Fruit fly (Drosophila melanogaster) whole organism, embryonic: ENCODE results near the gene SamDC.

ENCODE experiments used
- ATbp ChIP-seq: fragments of 200-800 bp; sonication (Bioruptor generic); optimal IDR thresholded peaks from 2 replicates; lab custom pipeline; 2017; ENCODE audit warnings: missing biosample characterization, mild to moderate bottlenecking, missing genetic modification characterization, missing genetic modification reagents
- Adf1 ChIP-seq: fragments of 200-800 bp; sonication (Bioruptor generic); IDR thresholded peaks from 2 replicates; pipeline ENCODE4 v1.3.6; 2022; ENCODE audit warnings: missing biosample characterization, missing genetic modification characterization
- B-H1 ChIP-seq: fragments of 200-800 bp; sonication (Bioruptor generic); IDR thresholded peaks from 3 replicates; pipeline ENCODE4 v1.3.6; 2022; ENCODE audit warnings: missing biosample characterization, missing genetic modification characterization
- CG10366 ChIP-seq: fragments of 200-800 bp; sonication (Bioruptor generic); IDR thresholded peaks from 2 replicates; pipeline ENCODE4 v1.3.6; 2022; ENCODE audit warnings: missing biosample characterization, missing genetic modification characterization
- CG10979 ChIP-seq: fragments of 200-800 bp; sonication (Bioruptor generic); optimal IDR thresholded peaks from 2 replicates; lab custom pipeline; 2018; ENCODE audit warnings: missing biosample characterization, mild to moderate bottlenecking, missing genetic modification characterization, moderate library complexity
- CG11695 ChIP-seq: fragments of 200-800 bp; sonication (Bioruptor generic); IDR thresholded peaks from 3 replicates; pipeline ENCODE4 v1.3.6; 2022; ENCODE audit warnings: missing biosample characterization, missing genetic modification characterization
- CG12744 ChIP-seq: fragments of 200-800 bp; sonication (Bioruptor generic); optimal IDR thresholded peaks from 2 replicates; lab custom pipeline; 2016; ENCODE audit warnings: missing biosample characterization, missing genetic modification characterization
- CG13624 ChIP-seq: fragments of 200-800 bp; sonication (Bioruptor generic); optimal IDR thresholded peaks from 2 replicates; lab custom pipeline; 2016; ENCODE audit warnings: missing biosample characterization, missing genetic modification characterization
- CG15073 ChIP-seq: fragments of 200-800 bp; sonication (Bioruptor generic); optimal IDR thresholded peaks from 2 replicates; lab custom pipeline; 2016; ENCODE audit warnings: missing biosample characterization, missing genetic modification characterization
- CG15601 ChIP-seq: fragments of 200-800 bp; sonication (Bioruptor generic); optimal IDR thresholded peaks from 3 replicates; lab custom pipeline; 2019; ENCODE audit warnings: missing biosample characterization, mild to moderate bottlenecking, missing genetic modification characterization, moderate library complexity
- CG4282 ChIP-seq: fragments of 200-800 bp; sonication (Bioruptor generic); optimal IDR thresholded peaks from 2 replicates; lab custom pipeline; 2016; ENCODE audit warnings: missing biosample characterization, missing genetic modification characterization
- CG43689 ChIP-seq: fragments of 200-800 bp; sonication (Bioruptor generic); IDR thresholded peaks from 2 replicates; pipeline ENCODE4 v1.3.6; 2022; ENCODE audit warnings: missing biosample characterization, missing genetic modification characterization
- CG4854 ChIP-seq: fragments of 200-800 bp; sonication (Bioruptor generic); optimal IDR thresholded peaks from 2 replicates; lab custom pipeline; 2016; ENCODE audit warnings: missing biosample characterization, missing genetic modification characterization, inconsistent platforms
- CG5180 ChIP-seq: fragments of 200-800 bp; sonication (Bioruptor generic); optimal IDR thresholded peaks from 3 replicates; lab custom pipeline; 2017; ENCODE audit warnings: missing biosample characterization, missing genetic modification characterization, mild to moderate bottlenecking, moderate library complexity, missing genetic modification reagents
- CG8359 ChIP-seq: fragments of 200-800 bp; sonication (Bioruptor generic); optimal IDR thresholded peaks from 2 replicates; lab custom pipeline; 2017; ENCODE audit warnings: missing biosample characterization, mild to moderate bottlenecking, missing genetic modification characterization, borderline replicate concordance
- Chrac-16 ChIP-seq: fragments of 200-800 bp; sonication (Bioruptor generic); optimal IDR thresholded peaks from 3 replicates; lab custom pipeline; 2016; ENCODE audit warnings: missing biosample characterization, missing genetic modification characterization
- CrebB ChIP-seq: fragments of 200-800 bp; sonication (Bioruptor generic); optimal IDR thresholded peaks from 3 replicates; lab custom pipeline; 2018; ENCODE audit warnings: missing biosample characterization, mild to moderate bottlenecking, missing genetic modification characterization
- Deaf1 ChIP-seq: fragments of 200-800 bp; optimal IDR thresholded peaks from 3 replicates; lab custom pipeline; 2019; ENCODE audit warnings: missing biosample characterization, mild to moderate bottlenecking, missing genetic modification characterization, moderate library complexity
- HmgD ChIP-seq: fragments of 200-800 bp; sonication (Bioruptor generic); optimal IDR thresholded peaks from 3 replicates; lab custom pipeline; 2016; ENCODE audit warnings: missing biosample characterization, missing genetic modification characterization
- Hr78 ChIP-seq, 2 experiments: fragments of 200-800 bp in 1 of 2; fragments of >200 bp in 1 of 2; sonication (Bioruptor generic) in 1 of 2; optimal IDR thresholded peaks; 2 replicates each; lab custom pipeline; 2017 to 2019; ENCODE audit warnings: missing biosample characterization in 2 of 2, missing genetic modification characterization in 2 of 2, mild to moderate bottlenecking in 1 of 2, moderate library complexity in 1 of 2
- Lhr ChIP-seq: fragments of 200-800 bp; sonication (Bioruptor generic); optimal IDR thresholded peaks from 3 replicates; lab custom pipeline; 2017; ENCODE audit warnings: mild to moderate bottlenecking, missing biosample characterization, missing genetic modification reagents, missing genetic modification characterization
- Mes4 ChIP-seq: fragments of 200-800 bp; sonication (Bioruptor generic); optimal IDR thresholded peaks from 2 replicates; lab custom pipeline; 2016; ENCODE audit warnings: missing biosample characterization, missing genetic modification characterization
- NK7.1 ChIP-seq: fragments of 200-800 bp; sonication (Bioruptor generic); optimal IDR thresholded peaks from 3 replicates; lab custom pipeline; 2016; ENCODE audit warnings: missing biosample characterization, missing genetic modification characterization
- Neu2 ChIP-seq: fragments of 200-800 bp; sonication (Bioruptor generic); optimal IDR thresholded peaks from 3 replicates; lab custom pipeline; 2016; ENCODE audit warnings: missing biosample characterization, missing genetic modification characterization, borderline replicate concordance
- Oaz ChIP-seq: fragments of 200-800 bp; sonication (Bioruptor generic); IDR thresholded peaks from 2 replicates; pipeline ENCODE4 v1.3.6; 2022; ENCODE audit warnings: missing biosample characterization, missing genetic modification characterization
- Oli ChIP-seq: fragments of 200-800 bp; sonication (Bioruptor generic); optimal IDR thresholded peaks from 2 replicates; lab custom pipeline; 2018; ENCODE audit warnings: missing biosample characterization, mild to moderate bottlenecking, missing genetic modification characterization, moderate library complexity
- Optix ChIP-seq: fragments of 200-800 bp; sonication (Bioruptor generic); IDR thresholded peaks from 3 replicates; pipeline ENCODE4 v1.3.6; 2022; ENCODE audit warnings: missing biosample characterization, missing genetic modification characterization
- Scr ChIP-seq: fragments of 200-800 bp; sonication (Bioruptor generic); IDR thresholded peaks from 2 replicates; pipeline ENCODE4 v1.3.6; 2022; ENCODE audit warnings: missing biosample characterization, missing genetic modification characterization; ENCODE audit not compliant: partially characterized antibody
- Xbp1 ChIP-seq: fragments of 200-800 bp; sonication (Bioruptor generic); optimal IDR thresholded peaks from 3 replicates; lab custom pipeline; 2016; ENCODE audit warnings: missing biosample characterization, mild to moderate bottlenecking, missing genetic modification characterization
- abd-A ChIP-seq: fragments of 200-800 bp; sonication (Bioruptor generic); optimal IDR thresholded peaks from 3 replicates; lab custom pipeline; 2019; ENCODE audit warnings: missing biosample characterization, mild to moderate bottlenecking, missing genetic modification characterization, moderate library complexity
- bowl ChIP-seq: fragments of 200-800 bp; sonication (Bioruptor generic); IDR thresholded peaks from 2 replicates; pipeline ENCODE4 v1.3.6; 2022; ENCODE audit warnings: missing biosample characterization, missing genetic modification characterization
- caup ChIP-seq: fragments of 200-800 bp; sonication (Bioruptor generic); optimal IDR thresholded peaks from 3 replicates; lab custom pipeline; 2017; ENCODE audit warnings: missing biosample characterization, mild to moderate bottlenecking, missing genetic modification characterization, moderate library complexity; ENCODE audit not compliant: severe bottlenecking
- da ChIP-seq: fragments of 200-800 bp; sonication (Bioruptor generic); optimal IDR thresholded peaks from 2 replicates; lab custom pipeline; 2016; ENCODE audit warnings: missing biosample characterization, missing genetic modification characterization
- disco-r ChIP-seq: fragments of 200-800 bp; sonication (Bioruptor generic); optimal IDR thresholded peaks from 2 replicates; lab custom pipeline; 2016; ENCODE audit warnings: missing biosample characterization, missing genetic modification characterization
- ems ChIP-seq: fragments of 200-800 bp; sonication (Bioruptor generic); optimal IDR thresholded peaks from 3 replicates; lab custom pipeline; 2016; ENCODE audit warnings: missing biosample characterization, missing genetic modification characterization
- gsb ChIP-seq: fragments of 200-800 bp; sonication (Bioruptor generic); IDR thresholded peaks from 2 replicates; pipeline ENCODE4 v1.3.6; 2022; ENCODE audit warnings: missing biosample characterization, missing genetic modification characterization
- hth ChIP-seq: fragments of >200 bp; optimal IDR thresholded peaks from 2 replicates; lab custom pipeline; 2017; ENCODE audit warnings: inconsistent platforms
- jigr1 ChIP-seq: fragments of 200-800 bp; sonication (Bioruptor generic); IDR thresholded peaks from 3 replicates; pipeline ENCODE4 v1.3.6; 2022; ENCODE audit warnings: missing biosample characterization, missing genetic modification characterization
- kay ChIP-seq: fragments of 200-800 bp; sonication (Bioruptor generic); optimal IDR thresholded peaks from 2 replicates; lab custom pipeline; 2016; ENCODE audit warnings: missing biosample characterization, missing genetic modification characterization
- phol ChIP-seq: fragments of 200-800 bp; sonication (Bioruptor generic); optimal IDR thresholded peaks from 3 replicates; lab custom pipeline; 2018; ENCODE audit warnings: missing biosample characterization, mild to moderate bottlenecking, missing genetic modification characterization, moderate library complexity
- ro ChIP-seq: fragments of 200-800 bp; sonication (Bioruptor generic); IDR thresholded peaks from 2 replicates; pipeline ENCODE4 v1.3.6; 2022; ENCODE audit warnings: missing biosample characterization, missing genetic modification characterization
- schlank ChIP-seq: fragments of 200-800 bp; sonication (Bioruptor generic); optimal IDR thresholded peaks from 2 replicates; lab custom pipeline; 2018; ENCODE audit warnings: missing biosample characterization, mild to moderate bottlenecking, missing genetic modification characterization
- scrt ChIP-seq: fragments of 200-800 bp; sonication (Bioruptor generic); optimal IDR thresholded peaks from 2 replicates; lab custom pipeline; 2018; ENCODE audit warnings: missing biosample characterization, mild to moderate bottlenecking, missing genetic modification characterization, moderate library complexity
- sens-2 ChIP-seq: fragments of 200-800 bp; sonication (Bioruptor generic); IDR thresholded peaks from 2 replicates; pipeline ENCODE4 v1.3.6; 2022; ENCODE audit warnings: missing biosample characterization, missing genetic modification characterization
- slbo ChIP-seq: fragments of 200-800 bp; sonication (Bioruptor generic); IDR thresholded peaks from 2 replicates; pipeline ENCODE4 v1.3.6; 2022; ENCODE audit warnings: missing biosample characterization, missing genetic modification characterization
- slp2 ChIP-seq: fragments of 200-800 bp; sonication (Bioruptor generic); optimal IDR thresholded peaks from 2 replicates; lab custom pipeline; 2016; ENCODE audit warnings: missing biosample characterization, missing genetic modification characterization
- sob ChIP-seq: fragments of 200-800 bp; sonication (Bioruptor generic); IDR thresholded peaks from 2 replicates; pipeline ENCODE4 v1.3.6; 2022; ENCODE audit warnings: missing biosample characterization, missing genetic modification characterization
- stwl ChIP-seq: fragments of 200-800 bp; sonication (Bioruptor generic); optimal IDR thresholded peaks from 3 replicates; lab custom pipeline; 2018; ENCODE audit warnings: missing biosample characterization, mild to moderate bottlenecking, missing genetic modification characterization, moderate library complexity
- vnd ChIP-seq: fragments of 200-800 bp; sonication (Bioruptor generic); IDR thresholded peaks from 3 replicates; pipeline ENCODE4 v1.3.6; 2022; ENCODE audit warnings: missing biosample characterization, missing genetic modification characterization; ENCODE audit not compliant: partially characterized antibody
- zf30C ChIP-seq: fragments of 200-800 bp; sonication (Bioruptor generic); optimal IDR thresholded peaks from 3 replicates; lab custom pipeline; 2018; ENCODE audit warnings: missing biosample characterization, mild to moderate bottlenecking, missing genetic modification characterization

The SamDC gene

dm6 chr2L:10386208-10386805 is 47.0 kb downstream of the SamDC start, which contains the start of the genes Cdk1 and mRpS7 (continued):
- TF ChIP-seq bowl = no peak
- peak; percentile 65; the same call in 1 of the 3 replicates for TF ChIP-seq jigr1 (GFP tag; lab: Robert Waterston, UW)
- TF ChIP-seq CG4854 (GFP tag; lab: Kevin White, UChicago) = peak; percentile 40
- peak; percentile 77 for TF ChIP-seq Xbp1 (GFP tag; lab: Kevin White, UChicago)
- TF ChIP-seq CG8359 (GFP tag; lab: Kevin White, UChicago) = peak; percentile 27
- TF ChIP-seq Chrac-16 (GFP tag; lab: Kevin White, UChicago) = peak; percentile 76
- 0 out of 2 replicates have a peak, but pooled peaks have one; percentile 32 for TF ChIP-seq gsb (GFP tag; lab: Robert Waterston, UW)
- no peak for TF ChIP-seq ATbp (GFP tag; lab: Kevin White, UChicago)
- TF ChIP-seq slp2 = peak; percentile 50
- TF ChIP-seq CrebB (tag; lab: Kevin White, UChicago) = no peak
- TF ChIP-seq CG15073 (GFP tag; lab: Kevin White, UChicago) = no peak
- TF ChIP-seq CG10366 (GFP tag; lab: Robert Waterston, UW) = peak; percentile 69; the same call in 1 of the 2 replicates
- TF ChIP-seq ro = no peak
- TF ChIP-seq Oli (tag; lab: Kevin White, UChicago) = peak; percentile 77
- TF ChIP-seq HmgD = peak; percentile 36
- TF ChIP-seq CG15601 (tag; lab: Kevin White, UChicago) = peak; percentile 75
- peak; percentile 54; the same call in 1 of the 2 replicates for TF ChIP-seq sob (GFP tag; lab: Robert Waterston, UW)
- TF ChIP-seq slbo = peak; percentile 78
- TF ChIP-seq Deaf1 (tag; lab: Kevin White, UChicago) = peak; percentile 39
- TF ChIP-seq Adf1 (GFP tag; lab: Robert Waterston, UW) = 0 out of 2 replicates have a peak, but pooled peaks have one; percentile 16
- TF ChIP-seq CG4282 (GFP tag; lab: Kevin White, UChicago) = no peak
- no peak for TF ChIP-seq abd-A (tag; lab: Kevin White, UChicago)
- TF ChIP-seq da = peak; percentile 34
- peak; percentile 70 for TF ChIP-seq CG11695 (GFP tag; lab: Robert Waterston, UW)
- TF ChIP-seq schlank = no peak
- peak; percentile 52 for TF ChIP-seq caup (GFP tag; lab: Kevin White, UChicago)
- no peak for TF ChIP-seq zf30C (GFP tag; lab: Kevin White, UChicago)
- TF ChIP-seq Mes4 (GFP tag; lab: Kevin White, UChicago) = peak; percentile 47
- TF ChIP-seq scrt (GFP tag; lab: Kevin White, UChicago) = peak; percentile 38
- peak; percentile 89 for TF ChIP-seq phol (tag; lab: Kevin White, UChicago)
- peak; percentile 18 for TF ChIP-seq disco-r
- TF ChIP-seq Scr = no peak
- peak; percentile 45 for TF ChIP-seq Oaz (GFP tag; lab: Robert Waterston, UW)
- no peak for TF ChIP-seq stwl (tag; lab: Kevin White, UChicago)
- TF ChIP-seq kay = no peak
- peak; percentile 45 for TF ChIP-seq Lhr (GFP tag; lab: Kevin White, UChicago)
- no peak for TF ChIP-seq Neu2
- TF ChIP-seq CG12744 = peak; percentile 30
- peak; percentile 70 for TF ChIP-seq CG10979 (tag; lab: Kevin White, UChicago)
- 0 out of 2 replicates have a peak, but pooled peaks have one; percentile 20 for TF ChIP-seq sens-2 (GFP tag; lab: Robert Waterston, UW)
- no peak for TF ChIP-seq vnd (GFP tag; lab: Robert Waterston, UW)
- no peak for TF ChIP-seq Optix (GFP tag; lab: Robert Waterston, UW)
- TF ChIP-seq hth = no peak
- TF ChIP-seq B-H1 = peak; percentile 63
- TF ChIP-seq CG13624 (GFP tag; lab: Kevin White, UChicago) = peak; percentile 63
- TF ChIP-seq NK7.1 = no peak
- TF ChIP-seq CG43689 (GFP tag; lab: Robert Waterston, UW) = no peak
- TF ChIP-seq CG5180 (GFP tag; lab: Kevin White, UChicago) = no peak
- no peak for TF ChIP-seq ems (GFP tag; lab: Kevin White, UChicago)
- TF ChIP-seq Hr78 (GFP tag; optimal IDR thresholded peaks at IDR 0.05; lab: Kevin White, UChicago) = no peak
